Fruit fly (Drosophila melanogaster): Measurements from ENCODE around the gene unc-13-4A.

unc-13-4A gene

DNA sequence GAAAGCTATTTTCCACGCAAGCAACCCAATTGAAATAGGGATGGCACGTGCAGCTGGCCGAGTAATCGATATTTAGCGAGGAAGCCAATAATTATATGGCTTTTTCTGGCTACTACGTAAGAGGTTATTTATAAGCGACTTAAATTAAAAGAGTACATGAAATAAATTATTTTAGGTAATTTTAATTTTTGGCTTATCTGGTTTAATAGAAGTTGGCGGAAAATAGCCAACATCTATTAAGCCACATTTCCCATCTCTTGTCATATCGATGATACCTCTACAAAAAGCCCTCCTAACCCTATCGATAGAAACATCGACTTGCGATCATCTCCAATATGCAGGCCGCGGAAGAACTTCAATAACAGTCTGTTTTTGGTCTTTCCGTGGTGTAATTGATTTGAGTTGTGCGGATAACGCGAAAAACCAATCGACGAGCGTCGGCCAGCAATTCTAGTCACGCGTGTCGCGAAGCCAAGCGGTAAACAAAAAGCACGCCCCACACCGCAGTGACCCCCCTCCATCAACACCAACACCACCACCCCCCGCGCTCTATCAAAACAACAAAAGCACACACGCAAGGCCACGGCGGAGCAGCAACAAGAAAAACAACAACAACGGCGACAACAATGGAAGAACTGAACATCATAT is 35.4 kb upstream of the unc-13-4A start, which contains the start of the genes Srp19 and qm (continued):
- peak; percentile 78 for TF ChIP-seq sna (GFP tag; IDR thresholded peaks at IDR 0.05; ENCODE audit: partially characterized antibody)
- peak; percentile 16 for TF ChIP-seq CHES-1-like (GFP tag; optimal IDR thresholded peaks at IDR 0.05)
- TF ChIP-seq H2.0 (GFP tag; IDR thresholded peaks at IDR 0.05), result 0 out of 2 replicates have a peak, but pooled peaks have one; percentile 2
- peak; percentile 31 for TF ChIP-seq CG13775 (GFP tag; optimal IDR thresholded peaks at IDR 0.05)
- TF ChIP-seq CG16863 (GFP tag; optimal IDR thresholded peaks at IDR 0.05), result peak; percentile 25
- peak; percentile 20 for TF ChIP-seq CG1792 (GFP tag; optimal IDR thresholded peaks at IDR 0.05)
- TF ChIP-seq so (GFP tag; IDR thresholded peaks at IDR 0.05), result peak; percentile 55; the same call in 2 of the 3 replicates
- peak; percentile 45 for TF ChIP-seq CG18262 (tag; optimal IDR thresholded peaks at IDR 0.05)
- TF ChIP-seq CG1647 (GFP tag; optimal IDR thresholded peaks at IDR 0.05), result peak; percentile 5
- peak; percentile 85 for TF ChIP-seq Med (GFP tag)
- no peak for TF ChIP-seq CG11504 (tag; optimal IDR thresholded peaks at IDR 0.05)
- TF ChIP-seq Gug (GFP tag; IDR thresholded peaks at IDR 0.05), result peak; percentile 24; the same call in 1 of the 4 replicates
- TF ChIP-seq Chrac-16 (GFP tag; optimal IDR thresholded peaks at IDR 0.05), result peak; percentile 34
- peak; percentile 70 for TF ChIP-seq mam (GFP tag; optimal IDR thresholded peaks at IDR 0.05)
- TF ChIP-seq BEAF-32 (GFP tag; optimal IDR thresholded peaks at IDR 0.05), result peak; percentile 95
- no peak for TF ChIP-seq CG10462 (GFP tag; optimal IDR thresholded peaks at IDR 0.05)
- TF ChIP-seq fd96Cb (tag; optimal IDR thresholded peaks at IDR 0.05), result peak; percentile 30
- TF ChIP-seq Sry-δ (GFP tag; optimal IDR thresholded peaks at IDR 0.05), result peak; percentile 94
- peak; percentile 84 for TF ChIP-seq sens (GFP tag)
- TF ChIP-seq stwl (tag; optimal IDR thresholded peaks at IDR 0.05), result peak; percentile 20
- TF ChIP-seq rib (GFP tag; IDR thresholded peaks at IDR 0.05), result peak; percentile 29; the same call in 1 of the 2 replicates
- peak; percentile 22 for TF ChIP-seq CG33557 (GFP tag; optimal IDR thresholded peaks at IDR 0.05)
- peak; percentile 32; the same call in 1 of the 2 replicates for TF ChIP-seq CG9215 (GFP tag; IDR thresholded peaks at IDR 0.05)
- TF ChIP-seq CG12769 (tag; optimal IDR thresholded peaks at IDR 0.05), result peak; percentile 24
- TF ChIP-seq kni (GFP tag; optimal IDR thresholded peaks at IDR 0.05), result peak; percentile 53
- peak; percentile 92 for TF ChIP-seq knrl (GFP tag; IDR thresholded peaks at IDR 0.05; ENCODE audit: partially characterized antibody)
- TF ChIP-seq CG3281 (GFP tag; optimal IDR thresholded peaks at IDR 0.05), result peak; percentile 34
- TF ChIP-seq bsh (GFP tag; optimal IDR thresholded peaks at IDR 0.05), result peak; percentile 13 to 36
- peak; percentile 61; the same call in 1 of the 2 replicates for TF ChIP-seq klu (GFP tag; IDR thresholded peaks at IDR 0.05)
- no peak for TF ChIP-seq abd-A (tag; optimal IDR thresholded peaks at IDR 0.05)
- peak; percentile 93 for TF ChIP-seq Sry-β (GFP tag; optimal IDR thresholded peaks at IDR 0.05)
- peak; percentile 21; the same call in 1 of the 2 replicates for TF ChIP-seq esg (GFP tag; conservative IDR thresholded peaks at IDR 0.05)
- TF ChIP-seq bigmax (GFP tag; optimal IDR thresholded peaks at IDR 0.05), result no peak
- no peak for TF ChIP-seq fd3F (GFP tag; optimal IDR thresholded peaks at IDR 0.05)
- peak; percentile 17 for TF ChIP-seq luna (GFP tag; optimal IDR thresholded peaks at IDR 0.05)
- peak; percentile 43 for TF ChIP-seq CG6765 (GFP tag; optimal IDR thresholded peaks at IDR 0.05)
- TF ChIP-seq insv (GFP tag; optimal IDR thresholded peaks at IDR 0.05), result peak in 1 of 2 experiments; percentile 23
- peak; percentile 6 for TF ChIP-seq odd (GFP tag; optimal IDR thresholded peaks at IDR 0.05)
- peak; percentile 8 to 27 for TF ChIP-seq Hr51 (GFP tag; optimal IDR thresholded peaks at IDR 0.05)
- 0 out of 2 replicates have a peak, but pooled peaks have one; percentile 17 for TF ChIP-seq Taf1 (GFP tag; IDR thresholded peaks at IDR 0.05)
- TF ChIP-seq CG2129 (GFP tag; IDR thresholded peaks at IDR 0.05; ENCODE audit: partially characterized antibody), result peak; percentile 59; the same call in 1 of the 2 replicates
- no peak for TF ChIP-seq CG3407 (GFP tag; optimal IDR thresholded peaks at IDR 0.05)
- TF ChIP-seq CG4424 (GFP tag; optimal IDR thresholded peaks at IDR 0.05), result peak; percentile 55
- peak; percentile 87 for TF ChIP-seq unc-4 (GFP tag; IDR thresholded peaks at IDR 0.05; ENCODE audit: partially characterized antibody)
- no peak for TF ChIP-seq Mrtf (GFP tag; IDR thresholded peaks at IDR 0.05)
- TF ChIP-seq CG8290 (GFP tag; optimal IDR thresholded peaks at IDR 0.05), result peak; percentile 45
- peak in 1 of 2 experiments; percentile 49 for TF ChIP-seq CG8290 (tag; optimal IDR thresholded peaks at IDR 0.05)
- peak; percentile 19; the same call in 1 of the 2 replicates for TF ChIP-seq stc (GFP tag; IDR thresholded peaks at IDR 0.05)
